Fruit fly (Drosophila melanogaster): ENCODE measurements around the gene Zmynd10.
A peak's percentile ranks its signal among the peaks of the same experiment; 100 is the strongest.

Gene Zmynd10

DNA sequence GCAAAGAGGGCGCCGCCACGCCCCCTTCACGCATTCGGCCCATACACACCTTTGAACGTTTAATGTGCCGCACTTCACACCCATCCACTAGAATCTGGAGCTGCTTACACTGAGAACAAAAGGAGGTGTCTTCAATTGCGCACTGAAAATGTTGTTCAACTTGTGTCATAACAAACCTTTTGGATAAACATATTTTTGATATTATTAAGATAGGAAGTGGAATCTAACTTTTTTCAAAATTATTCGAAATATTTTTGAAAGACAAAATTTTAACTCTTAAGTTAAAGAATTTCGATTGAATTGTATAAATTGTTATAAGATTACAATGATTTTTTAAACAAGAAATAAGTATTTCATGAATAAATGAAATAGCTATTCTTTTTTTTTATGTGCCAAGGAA is 42.1 kb upstream of the Zmynd10 start (continued):
- TF ChIP-seq Sry-δ (GFP tag; optimal IDR thresholded peaks at IDR 0.05) (no peak), Hr51 (GFP tag; optimal IDR thresholded peaks at IDR 0.05) (peak in 1 of 2 experiments; percentile 7), CG17612 (GFP tag; IDR thresholded peaks at IDR 0.05) (no peak), CG1602 (GFP tag; optimal IDR thresholded peaks at IDR 0.05) (peak; percentile 24), nau (GFP tag; optimal IDR thresholded peaks at IDR 0.05) (no peak), HmgD (GFP tag; optimal IDR thresholded peaks at IDR 0.05) (no peak), Meics (GFP tag; optimal IDR thresholded peaks at IDR 0.05) (no peak), wek (GFP tag; optimal IDR thresholded peaks at IDR 0.05) (no peak), tap (tag; optimal IDR thresholded peaks at IDR 0.05) (no peak), Sry-β (GFP tag; optimal IDR thresholded peaks at IDR 0.05) (no peak), CG17361 (GFP tag; IDR thresholded peaks at IDR 0.05) (peak; percentile 35; the same call in 1 of the 3 replicates), CG9817 (tag; optimal IDR thresholded peaks at IDR 0.05) (no peak), sens (GFP tag) (peak; percentile 88), CG10979 (tag; optimal IDR thresholded peaks at IDR 0.05) (peak; percentile 71), nerfin-1 (tag; optimal IDR thresholded peaks at IDR 0.05) (no peak), CG18599 (GFP tag; optimal IDR thresholded peaks at IDR 0.05) (no peak), sim (GFP tag; IDR thresholded peaks at IDR 0.05) (no peak), CG15011 (GFP tag; optimal IDR thresholded peaks at IDR 0.05) (no peak), CG6272 (GFP tag; IDR thresholded peaks at IDR 0.05) (no peak), bcd (GFP tag; optimal IDR thresholded peaks at IDR 0.05) (peak; percentile 3), ems (GFP tag; optimal IDR thresholded peaks at IDR 0.05) (no peak), pum (GFP tag; optimal IDR thresholded peaks at IDR 0.05) (peak; percentile 20), her (GFP tag; optimal IDR thresholded peaks at IDR 0.05) (no peak), vfl (GFP tag; optimal IDR thresholded peaks at IDR 0.05) (no peak), CG2120 (GFP tag; optimal IDR thresholded peaks at IDR 0.05) (no peak), CG33557 (GFP tag; optimal IDR thresholded peaks at IDR 0.05) (peak; percentile 46), gro (GFP tag; optimal IDR thresholded peaks at IDR 0.05) (no peak), H15 (GFP tag; IDR thresholded peaks at IDR 0.05) (no peak), ranshi (GFP tag; IDR thresholded peaks at IDR 0.05) (no peak), CG8478 (optimal IDR thresholded peaks at IDR 0.05) (no peak), br (optimal IDR thresholded peaks at IDR 0.05) (no peak), MBD-R2 (GFP tag; IDR thresholded peaks at IDR 0.05) (no peak), H2.0 (GFP tag; IDR thresholded peaks at IDR 0.05) (no peak), sd (tag; optimal IDR thresholded peaks at IDR 0.05) (no peak), org-1 (GFP tag; optimal IDR thresholded peaks at IDR 0.05) (no peak), Antp (GFP tag; optimal IDR thresholded peaks at IDR 0.05) (no peak), CG17328 (GFP tag; IDR thresholded peaks at IDR 0.05) (peak; percentile 47; the same call in 1 of the 2 replicates), CG17829 (tag; optimal IDR thresholded peaks at IDR 0.05) (peak; percentile 50), twi (tag; optimal IDR thresholded peaks at IDR 0.05) (no peak), CG3407 (GFP tag; optimal IDR thresholded peaks at IDR 0.05) (no peak), CG8944 (GFP tag; optimal IDR thresholded peaks at IDR 0.05) (no peak), Atf6 (GFP tag; IDR thresholded peaks at IDR 0.05) (no peak), CG12104 (GFP tag; optimal IDR thresholded peaks at IDR 0.05) (no peak), gce (GFP tag; IDR thresholded peaks at IDR 0.05) (no peak), B-H2 (GFP tag; optimal IDR thresholded peaks at IDR 0.05) (no peak), pzg (GFP tag; optimal IDR thresholded peaks at IDR 0.05) (no peak), gt (GFP tag; IDR thresholded peaks at IDR 0.05) (no peak), CG15696 (tag; optimal IDR thresholded peaks at IDR 0.05) (peak; percentile 70), vvl (GFP tag; IDR thresholded peaks at IDR 0.05) (no peak), Lim3 (GFP tag; IDR thresholded peaks at IDR 0.05) (no peak), CG12391 (tag; optimal IDR thresholded peaks at IDR 0.05) (peak; percentile 70), Dbx (GFP tag; IDR thresholded peaks at IDR 0.05) (no peak), CG6689 (GFP tag; IDR thresholded peaks at IDR 0.05) (no peak), wdn (GFP tag; IDR thresholded peaks at IDR 0.05) (no peak)
